Fruit fly (Drosophila melanogaster): Measurements from ENCODE around the gene Ptp99A.

Ptp99A gene

dm6 chr3R:29377342-29377741 lies at the start of gene Ptp99A:
Gene Ptp99A (plus strand): TSS chr3R:29377646.
- TF ChIP-seq CG8478 (optimal IDR thresholded peaks at IDR 0.05) = no peak
- TF ChIP-seq CTCF (optimal IDR thresholded peaks at IDR 0.05) = no peak

- TF ChIP-seq CG8478 (optimal IDR thresholded peaks at IDR 0.05) = no peak
- TF ChIP-seq CTCF (optimal IDR thresholded peaks at IDR 0.05) = no peak
Observed at dm6 chr3R:29328607-29329006, 48.8 kb upstream of the Ptp99A start.

dm6 chr3R:29353487-29353886 lies 24.0 kb upstream of the Ptp99A start:
- no peak for TF ChIP-seq CG8478 (optimal IDR thresholded peaks at IDR 0.05)
- no peak for TF ChIP-seq CTCF (optimal IDR thresholded peaks at IDR 0.05)

- TF ChIP-seq CG8478 (optimal IDR thresholded peaks at IDR 0.05) (no peak), CTCF (optimal IDR thresholded peaks at IDR 0.05) (no peak)
Observed at dm6 chr3R:29362391-29362790, 15.1 kb upstream of the Ptp99A start.

dm6 chr3R:29369038-29369437 lies 8.4 kb upstream of the Ptp99A start, which contains the start of gene CG45546:
Gene CG45546 (plus strand): TSS chr3R:29369338.
- TF ChIP-seq CG8478 (optimal IDR thresholded peaks at IDR 0.05) (no peak), CTCF (optimal IDR thresholded peaks at IDR 0.05) (no peak)

dm6 chr3R:29372497-29373218 lies 4.8 kb upstream of the Ptp99A start:
- TF ChIP-seq CTCF (optimal IDR thresholded peaks at IDR 0.05) (no peak), CG8478 (optimal IDR thresholded peaks at IDR 0.05) (no peak)

- no peak for TF ChIP-seq CG8478 (optimal IDR thresholded peaks at IDR 0.05)
- TF ChIP-seq CTCF (optimal IDR thresholded peaks at IDR 0.05) = no peak
Observed at dm6 chr3R:29375397-29376014, 1.9 kb upstream of the Ptp99A start.

dm6 chr3R:29421254-29421653 lies 43.8 kb downstream of the Ptp99A start:
- TF ChIP-seq CTCF (optimal IDR thresholded peaks at IDR 0.05) (no peak), CG8478 (optimal IDR thresholded peaks at IDR 0.05) (no peak)

dm6 chr3R:29450333-29450732 lies 72.9 kb downstream of the Ptp99A start:
- TF ChIP-seq CG8478 (optimal IDR thresholded peaks at IDR 0.05) (no peak), CTCF (optimal IDR thresholded peaks at IDR 0.05) (no peak)

- TF ChIP-seq CTCF (optimal IDR thresholded peaks at IDR 0.05) = no peak
- no peak for TF ChIP-seq CG8478 (optimal IDR thresholded peaks at IDR 0.05)
Observed at dm6 chr3R:29457215-29457614, 79.8 kb downstream of the Ptp99A start.

dm6 chr3R:29457779-29458382 lies 80.4 kb downstream of the Ptp99A start:
- no peak for TF ChIP-seq CTCF (optimal IDR thresholded peaks at IDR 0.05)
- no peak for TF ChIP-seq CG8478 (optimal IDR thresholded peaks at IDR 0.05)

- no peak for TF ChIP-seq CTCF (optimal IDR thresholded peaks at IDR 0.05)
- no peak for TF ChIP-seq CG8478 (optimal IDR thresholded peaks at IDR 0.05)
Observed at dm6 chr3R:29458689-29459136, 81.3 kb downstream of the Ptp99A start.

dm6 chr3R:29460225-29460927 lies 82.9 kb downstream of the Ptp99A start:
- TF ChIP-seq CTCF (optimal IDR thresholded peaks at IDR 0.05) (no peak), CG8478 (optimal IDR thresholded peaks at IDR 0.05) (no peak)

- TF ChIP-seq CTCF (optimal IDR thresholded peaks at IDR 0.05) = no peak
- TF ChIP-seq CG8478 (optimal IDR thresholded peaks at IDR 0.05) = no peak
Observed at dm6 chr3R:29461069-29461468, 83.6 kb downstream of the Ptp99A start.

- TF ChIP-seq CG8478 (optimal IDR thresholded peaks at IDR 0.05) (no peak), CTCF (optimal IDR thresholded peaks at IDR 0.05) (no peak)
Observed at dm6 chr3R:29461846-29462245, 84.4 kb downstream of the Ptp99A start.

Data from S2 (cell line).